Fruit fly (Drosophila melanogaster): ENCODE data around the gene lawc.
A peak's percentile ranks its signal among the peaks of the same experiment; 100 is the strongest.

DNA sequence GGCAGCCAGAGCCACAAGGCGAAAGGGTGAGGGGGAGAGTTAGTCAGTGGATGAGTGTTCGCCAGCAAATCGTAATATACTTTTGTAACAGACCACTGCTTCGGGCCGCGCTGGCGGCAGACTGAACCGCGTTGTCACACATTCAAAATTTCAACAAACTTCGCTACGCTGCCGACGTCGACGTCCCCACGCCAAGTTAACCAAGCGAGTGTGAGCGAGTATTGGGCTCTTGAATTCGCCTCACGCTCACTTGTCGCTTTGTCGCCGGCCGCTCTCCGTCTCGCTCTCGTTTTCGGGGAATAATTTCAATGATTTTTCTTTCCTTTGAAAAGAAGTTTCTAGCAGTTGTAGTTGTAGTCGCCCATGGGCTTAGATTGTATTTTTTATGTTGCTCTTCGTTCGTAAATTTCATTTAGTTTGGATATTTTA, at the start of gene lawc:
- no peak for TF ChIP-seq usp (GFP tag; optimal IDR thresholded peaks at IDR 0.05)
- no peak for TF ChIP-seq Mio (GFP tag; optimal IDR thresholded peaks at IDR 0.05)
- TF ChIP-seq Hr83 (GFP tag; optimal IDR thresholded peaks at IDR 0.05; ENCODE audit: poor library complexity, severe bottlenecking) = no peak
- peak; percentile 47 for TF ChIP-seq psq (GFP tag; optimal IDR thresholded peaks at IDR 0.05)
- peak; percentile 63 for TF ChIP-seq fru (GFP tag; optimal IDR thresholded peaks at IDR 0.05)

All from whole organism, wandering third instar larva.